Fruit fly (Drosophila melanogaster): ENCODE measurements around the gene HP1b.

Gene HP1b

dm6 chrX:9066802-9067489 lies 13.9 kb upstream of the HP1b start (continued):
- TF ChIP-seq CG8319 (GFP tag; optimal IDR thresholded peaks at IDR 0.05) = peak; percentile 73
- peak; percentile 77 for TF ChIP-seq CG6276 (GFP tag; optimal IDR thresholded peaks at IDR 0.05)
- TF ChIP-seq spab (GFP tag; optimal IDR thresholded peaks at IDR 0.05) = peak; percentile 63
- TF ChIP-seq Blimp-1 (GFP tag; optimal IDR thresholded peaks at IDR 0.05) = peak; percentile 56
- TF ChIP-seq Sox15 (GFP tag; optimal IDR thresholded peaks at IDR 0.05) = peak; percentile 73
- peak; percentile 79 for TF ChIP-seq CG8119 (GFP tag; IDR thresholded peaks at IDR 0.05)
- peak; percentile 63 for TF ChIP-seq Sox14 (GFP tag; optimal IDR thresholded peaks at IDR 0.05)
- peak; percentile 85 for TF ChIP-seq CG6792 (GFP tag; optimal IDR thresholded peaks at IDR 0.05)
- TF ChIP-seq CG11902 (GFP tag; optimal IDR thresholded peaks at IDR 0.05) = peak; percentile 69
- peak; percentile 77 for TF ChIP-seq pdm3 (GFP tag; optimal IDR thresholded peaks at IDR 0.05)
- peak; percentile 84 for TF ChIP-seq CG15336 (GFP tag; IDR thresholded peaks at IDR 0.05)
- TF ChIP-seq vri (GFP tag; optimal IDR thresholded peaks at IDR 0.05) = peak; percentile 67
- peak; percentile 85 for TF ChIP-seq eg (GFP tag; IDR thresholded peaks at IDR 0.05)
- peak; percentile 72 for TF ChIP-seq Eip75B (GFP tag; optimal IDR thresholded peaks at IDR 0.05)
- TF ChIP-seq Met (GFP tag; optimal IDR thresholded peaks at IDR 0.05) = peak; percentile 86
- TF ChIP-seq CG34406 (GFP tag; optimal IDR thresholded peaks at IDR 0.05) = peak; percentile 85
- peak; percentile 78 for TF ChIP-seq Smox (GFP tag; optimal IDR thresholded peaks at IDR 0.05)
- TF ChIP-seq Hr38 (GFP tag; optimal IDR thresholded peaks at IDR 0.05) = no peak
- TF ChIP-seq net (GFP tag; optimal IDR thresholded peaks at IDR 0.05) = peak; percentile 84
- peak; percentile 85 for TF ChIP-seq OdsH (GFP tag; optimal IDR thresholded peaks at IDR 0.05)
- peak; percentile 31 to 72 for TF ChIP-seq ss (GFP tag; optimal IDR thresholded peaks at IDR 0.05)
- TF ChIP-seq achi (GFP tag; optimal IDR thresholded peaks at IDR 0.05) = peak; percentile 83
- TF ChIP-seq CG4318 (GFP tag; optimal IDR thresholded peaks at IDR 0.05) = peak; percentile 62
- peak; percentile 66 for TF ChIP-seq CG31627 (GFP tag; optimal IDR thresholded peaks at IDR 0.05)
- peak; percentile 75 for TF ChIP-seq CG10669 (GFP tag; optimal IDR thresholded peaks at IDR 0.05)
- peak; percentile 39 for TF ChIP-seq Ets21C (GFP tag; optimal IDR thresholded peaks at IDR 0.05)
- TF ChIP-seq CG3919 (GFP tag; optimal IDR thresholded peaks at IDR 0.05) = peak; percentile 88
- TF ChIP-seq CG6808 (GFP tag; optimal IDR thresholded peaks at IDR 0.05) = peak; percentile 75
- peak; percentile 41 to 62 for TF ChIP-seq salr (GFP tag; optimal IDR thresholded peaks at IDR 0.05)
- peak; percentile 44; the same call in 1 of the 2 replicates for TF ChIP-seq Gug (GFP tag; IDR thresholded peaks at IDR 0.05)
- peak; percentile 88 for TF ChIP-seq esn (GFP tag; optimal IDR thresholded peaks at IDR 0.05)
- TF ChIP-seq CG9139 (GFP tag; optimal IDR thresholded peaks at IDR 0.05) = peak; percentile 42
- TF ChIP-seq dac (GFP tag; optimal IDR thresholded peaks at IDR 0.05) = peak; percentile 65
- TF ChIP-seq CG6163 (GFP tag; IDR thresholded peaks at IDR 0.05) = peak; percentile 92
- TF ChIP-seq svp (GFP tag) = peak; percentile 87

dm6 chrX:9067754-9068477 lies 12.9 kb upstream of the HP1b start, which contains the start of gene CG15365:
CG15365 (minus strand) TSS chrX:9067983.
- TF ChIP-seq CG4318 (GFP tag; optimal IDR thresholded peaks at IDR 0.05) (peak; percentile 2), net (GFP tag; optimal IDR thresholded peaks at IDR 0.05) (no peak), Eip78C (GFP tag) (peak; percentile 79), CG8119 (GFP tag; IDR thresholded peaks at IDR 0.05) (no peak; the same call in 2 of the 3 replicates), esn (GFP tag; optimal IDR thresholded peaks at IDR 0.05) (peak; percentile 66), Blimp-1 (GFP tag; optimal IDR thresholded peaks at IDR 0.05) (no peak), spab (GFP tag; optimal IDR thresholded peaks at IDR 0.05) (no peak), Eip75B (GFP tag; optimal IDR thresholded peaks at IDR 0.05) (no peak), CG6276 (GFP tag; optimal IDR thresholded peaks at IDR 0.05) (no peak), OdsH (GFP tag; optimal IDR thresholded peaks at IDR 0.05) (peak; percentile 42), Met (GFP tag; optimal IDR thresholded peaks at IDR 0.05) (peak; percentile 41), CG32006 (GFP tag; optimal IDR thresholded peaks at IDR 0.05) (peak; percentile 47), CG11902 (GFP tag; optimal IDR thresholded peaks at IDR 0.05) (no peak), CG6163 (GFP tag; IDR thresholded peaks at IDR 0.05) (peak; percentile 29; the same call in 1 of the 3 replicates), achi (GFP tag; optimal IDR thresholded peaks at IDR 0.05) (peak; percentile 40), pdm3 (GFP tag; optimal IDR thresholded peaks at IDR 0.05) (peak; percentile 51), CG6792 (GFP tag; optimal IDR thresholded peaks at IDR 0.05) (peak; percentile 40), CG16779 (tag; optimal IDR thresholded peaks at IDR 0.05) (no peak), dac (GFP tag; optimal IDR thresholded peaks at IDR 0.05) (peak; percentile 32), CG6854 (GFP tag; optimal IDR thresholded peaks at IDR 0.05) (no peak), svp (GFP tag) (peak; percentile 80), Sox102F (GFP tag; optimal IDR thresholded peaks at IDR 0.05) (peak; percentile 52), fd59A (GFP tag; optimal IDR thresholded peaks at IDR 0.05) (peak; percentile 5), Hr38 (GFP tag; optimal IDR thresholded peaks at IDR 0.05) (no peak), Hr39 (GFP tag; optimal IDR thresholded peaks at IDR 0.05) (peak; percentile 23), Ets21C (GFP tag; optimal IDR thresholded peaks at IDR 0.05) (peak; percentile 7), lz (GFP tag; optimal IDR thresholded peaks at IDR 0.05) (peak; percentile 30), Hr4 (GFP tag; optimal IDR thresholded peaks at IDR 0.05) (no peak), fkh (GFP tag; optimal IDR thresholded peaks at IDR 0.05) (no peak)
